Fruit fly (Drosophila melanogaster) whole organism, embryonic: ENCODE data around the gene sti.
A peak's percentile ranks its signal among the peaks of the same experiment; 100 is the strongest.

Experiments
- Abd-B ChIP-seq: fragments of 200-800 bp; sonication (Bioruptor generic); optimal IDR thresholded peaks from 2 replicates; lab custom pipeline; 2018; ENCODE audit warnings: missing biosample characterization, mild to moderate bottlenecking, missing genetic modification characterization, moderate library complexity
- BEAF-32 ChIP-seq: fragments of 200-800 bp; sonication (Bioruptor generic); optimal IDR thresholded peaks from 3 replicates; lab custom pipeline; 2017; ENCODE audit warnings: missing biosample characterization, missing genetic modification characterization, mild to moderate bottlenecking, moderate library complexity, missing genetic modification reagents
- CG10147 ChIP-seq: fragments of 200-800 bp; sonication (Bioruptor generic); optimal IDR thresholded peaks from 2 replicates; lab custom pipeline; 2019; ENCODE audit warnings: missing biosample characterization, mild to moderate bottlenecking, missing genetic modification characterization, moderate library complexity
- CG11723 ChIP-seq: fragments of 200-800 bp; sonication (Bioruptor generic); optimal IDR thresholded peaks from 2 replicates; lab custom pipeline; 2017; ENCODE audit warnings: missing biosample characterization, mild to moderate bottlenecking, missing genetic modification characterization
- CG12659 ChIP-seq: fragments of 200-800 bp; sonication (Bioruptor generic); optimal IDR thresholded peaks from 3 replicates; lab custom pipeline; 2017; ENCODE audit warnings: mild to moderate bottlenecking, missing biosample characterization, missing genetic modification reagents, missing genetic modification characterization
- CG12942 ChIP-seq: fragments of 200-800 bp; sonication (Bioruptor generic); optimal IDR thresholded peaks from 3 replicates; lab custom pipeline; 2016; ENCODE audit warnings: missing biosample characterization, missing genetic modification characterization
- CG13424 ChIP-seq: fragments of 200-800 bp; sonication (Bioruptor generic); optimal IDR thresholded peaks from 2 replicates; lab custom pipeline; 2019; ENCODE audit warnings: missing biosample characterization, mild to moderate bottlenecking, missing genetic modification characterization, moderate library complexity
- CG13624 ChIP-seq: fragments of 200-800 bp; sonication (Bioruptor generic); optimal IDR thresholded peaks from 2 replicates; lab custom pipeline; 2016; ENCODE audit warnings: missing biosample characterization, missing genetic modification characterization
- CG15479 ChIP-seq: fragments of 200-800 bp; sonication (Bioruptor generic); optimal IDR thresholded peaks from 3 replicates; lab custom pipeline; 2019; ENCODE audit warnings: missing biosample characterization, mild to moderate bottlenecking, missing genetic modification characterization, moderate library complexity
- CG2120 ChIP-seq: fragments of 200-800 bp; sonication (Bioruptor generic); optimal IDR thresholded peaks from 3 replicates; lab custom pipeline; 2016; ENCODE audit warnings: missing biosample characterization, missing genetic modification characterization
- CG2678 ChIP-seq: fragments of 200-800 bp; sonication (Bioruptor generic); optimal IDR thresholded peaks from 3 replicates; lab custom pipeline; 2019; ENCODE audit warnings: missing biosample characterization, mild to moderate bottlenecking, missing genetic modification characterization, moderate library complexity
- CG32532 ChIP-seq: fragments of 200-800 bp; sonication (Bioruptor generic); IDR thresholded peaks from 2 replicates; pipeline ENCODE4 v1.3.6; 2022; ENCODE audit warnings: missing biosample characterization, missing genetic modification characterization
- CG42726 ChIP-seq: fragments of 200-800 bp; sonication (Bioruptor generic); IDR thresholded peaks from 2 replicates; pipeline ENCODE4 v1.3.6; 2022; ENCODE audit warnings: missing biosample characterization, missing genetic modification characterization; ENCODE audit not compliant: partially characterized antibody
- CG43689 ChIP-seq: fragments of 200-800 bp; sonication (Bioruptor generic); IDR thresholded peaks from 2 replicates; pipeline ENCODE4 v1.3.6; 2022; ENCODE audit warnings: missing biosample characterization, missing genetic modification characterization
- CG4424 ChIP-seq: fragments of 200-800 bp; sonication (Bioruptor generic); optimal IDR thresholded peaks from 3 replicates; lab custom pipeline; 2016; ENCODE audit warnings: missing biosample characterization, missing genetic modification characterization
- CG6683 ChIP-seq: fragments of 200-800 bp; sonication (Bioruptor generic); optimal IDR thresholded peaks from 2 replicates; lab custom pipeline; 2017; ENCODE audit warnings: missing biosample characterization, mild to moderate bottlenecking, missing genetic modification characterization, missing genetic modification reagents
- CG7928 ChIP-seq: fragments of 200-800 bp; sonication (Bioruptor generic); optimal IDR thresholded peaks from 2 replicates; lab custom pipeline; 2017; ENCODE audit warnings: missing biosample characterization, mild to moderate bottlenecking, missing genetic modification characterization
- CG7987 ChIP-seq: fragments of 200-800 bp; sonication (Bioruptor generic); optimal IDR thresholded peaks from 2 replicates; lab custom pipeline; 2018; ENCODE audit warnings: missing biosample characterization, mild to moderate bottlenecking, missing genetic modification characterization, moderate library complexity
- CG8765 ChIP-seq: fragments of 200-800 bp; sonication (Bioruptor generic); IDR thresholded peaks from 2 replicates; pipeline ENCODE4 v1.3.6; 2022; ENCODE audit warnings: missing biosample characterization, missing genetic modification characterization
- CG8924 ChIP-seq: fragments of 200-800 bp; optimal IDR thresholded peaks from 3 replicates; lab custom pipeline; 2019; ENCODE audit warnings: missing biosample characterization, mild to moderate bottlenecking, missing genetic modification characterization, moderate library complexity
- D ChIP-seq, 2 experiments: fragments of 200-800 bp in 1 of 2; fragments of >200 bp in 1 of 2; sonication (Bioruptor generic) in 1 of 2; optimal IDR thresholded peaks; 2 replicates in 1 of 2; 3 replicates in 1 of 2; lab custom pipeline; 2017; ENCODE audit warnings: mild to moderate bottlenecking in 1 of 2, missing biosample characterization in 1 of 2, missing genetic modification characterization in 1 of 2, missing genetic modification reagents in 1 of 2
- Dp ChIP-seq: fragments of 200-800 bp; sonication (Bioruptor generic); optimal IDR thresholded peaks from 2 replicates; lab custom pipeline; 2018; ENCODE audit warnings: missing biosample characterization, mild to moderate bottlenecking, missing genetic modification characterization, moderate library complexity
- ERR ChIP-seq: fragments of 200-800 bp; sonication (Bioruptor generic); optimal IDR thresholded peaks from 2 replicates; lab custom pipeline; 2016; ENCODE audit warnings: missing biosample characterization, missing genetic modification characterization
- H15 ChIP-seq: fragments of 200-800 bp; sonication (Bioruptor generic); IDR thresholded peaks from 3 replicates; pipeline ENCODE4 v1.3.6; 2022; ENCODE audit warnings: missing biosample characterization, missing genetic modification characterization
- HLHmδ ChIP-seq: fragments of 200-800 bp; sonication (Bioruptor generic); optimal IDR thresholded peaks from 2 replicates; lab custom pipeline; 2018; ENCODE audit warnings: missing biosample characterization, mild to moderate bottlenecking, missing genetic modification characterization, moderate library complexity
- Hr3 ChIP-seq: fragments of 200-800 bp; sonication (Bioruptor generic); optimal IDR thresholded peaks from 3 replicates; lab custom pipeline; 2016; ENCODE audit warnings: missing biosample characterization, missing genetic modification characterization
- Jarid2 ChIP-seq: fragments of 200-800 bp; sonication (Bioruptor generic); optimal IDR thresholded peaks from 3 replicates; lab custom pipeline; 2017; ENCODE audit warnings: mild to moderate bottlenecking, missing biosample characterization, missing genetic modification reagents, missing genetic modification characterization
- Myb ChIP-seq: fragments of 200-800 bp; sonication (Bioruptor generic); optimal IDR thresholded peaks from 2 replicates; lab custom pipeline; 2016; ENCODE audit warnings: missing biosample characterization, missing genetic modification characterization
- Rfx ChIP-seq: fragments of 200-800 bp; sonication (Bioruptor generic); IDR thresholded peaks from 2 replicates; pipeline ENCODE4 v1.3.6; 2022; ENCODE audit warnings: missing biosample characterization, missing genetic modification characterization
- Scr ChIP-seq: fragments of 200-800 bp; sonication (Bioruptor generic); IDR thresholded peaks from 2 replicates; pipeline ENCODE4 v1.3.6; 2022; ENCODE audit warnings: missing biosample characterization, missing genetic modification characterization; ENCODE audit not compliant: partially characterized antibody
- caup ChIP-seq: fragments of 200-800 bp; sonication (Bioruptor generic); optimal IDR thresholded peaks from 3 replicates; lab custom pipeline; 2017; ENCODE audit warnings: missing biosample characterization, mild to moderate bottlenecking, missing genetic modification characterization, moderate library complexity; ENCODE audit not compliant: severe bottlenecking
- cg ChIP-seq: fragments of 200-800 bp; sonication (Bioruptor generic); optimal IDR thresholded peaks from 3 replicates; lab custom pipeline; 2019; ENCODE audit warnings: missing biosample characterization, mild to moderate bottlenecking, missing genetic modification characterization, moderate library complexity
- chn ChIP-seq: fragments of 200-800 bp; sonication (Bioruptor generic); optimal IDR thresholded peaks from 2 replicates; lab custom pipeline; 2016; ENCODE audit warnings: missing biosample characterization, missing genetic modification characterization
- corto ChIP-seq: fragments of 200-800 bp; sonication (Bioruptor generic); optimal IDR thresholded peaks from 2 replicates; lab custom pipeline; 2016; ENCODE audit warnings: missing biosample characterization, mild to moderate bottlenecking, missing genetic modification characterization, moderate library complexity
- emc ChIP-seq: fragments of 200-800 bp; sonication (Bioruptor generic); optimal IDR thresholded peaks from 2 replicates; lab custom pipeline; 2016; ENCODE audit warnings: missing biosample characterization, missing genetic modification characterization
- ewg ChIP-seq: fragments of 200-800 bp; sonication (Bioruptor generic); optimal IDR thresholded peaks from 3 replicates; lab custom pipeline; 2017; ENCODE audit warnings: mild to moderate bottlenecking, missing biosample characterization, missing genetic modification reagents, missing genetic modification characterization
- grau ChIP-seq: fragments of 200-800 bp; optimal IDR thresholded peaks from 3 replicates; lab custom pipeline; 2019; ENCODE audit warnings: missing biosample characterization, mild to moderate bottlenecking, missing genetic modification characterization, moderate library complexity
- kni ChIP-seq: fragments of 200-800 bp; sonication (Bioruptor generic); optimal IDR thresholded peaks from 3 replicates; lab custom pipeline; 2017; ENCODE audit warnings: mild to moderate bottlenecking, missing biosample characterization, missing genetic modification reagents, missing genetic modification characterization
- luna ChIP-seq: fragments of 200-800 bp; sonication (Bioruptor generic); optimal IDR thresholded peaks from 2 replicates; lab custom pipeline; 2016; ENCODE audit warnings: missing biosample characterization, missing genetic modification characterization
- nau ChIP-seq: fragments of 200-800 bp; sonication (Bioruptor generic); optimal IDR thresholded peaks from 3 replicates; lab custom pipeline; 2017; ENCODE audit warnings: missing biosample characterization, mild to moderate bottlenecking, missing genetic modification characterization, missing genetic modification reagents
- nerfin-1 ChIP-seq: fragments of 200-800 bp; sonication (Bioruptor generic); optimal IDR thresholded peaks from 3 replicates; lab custom pipeline; 2019; ENCODE audit warnings: missing biosample characterization, mild to moderate bottlenecking, missing genetic modification characterization, moderate library complexity
- peb ChIP-seq: fragments of 200-800 bp; sonication (Bioruptor generic); IDR thresholded peaks from 2 replicates; pipeline ENCODE4 v1.3.6; 2022; ENCODE audit warnings: missing biosample characterization, missing genetic modification characterization
- repo ChIP-seq: fragments of 200-800 bp; sonication (Bioruptor generic); optimal IDR thresholded peaks from 2 replicates; lab custom pipeline; 2016; ENCODE audit warnings: missing biosample characterization, missing genetic modification characterization
- rib ChIP-seq: fragments of 200-800 bp; sonication (Bioruptor generic); IDR thresholded peaks from 2 replicates; pipeline ENCODE4 v1.3.6; 2022; ENCODE audit warnings: missing biosample characterization, missing genetic modification characterization
- ro ChIP-seq: fragments of 200-800 bp; sonication (Bioruptor generic); IDR thresholded peaks from 2 replicates; pipeline ENCODE4 v1.3.6; 2022; ENCODE audit warnings: missing biosample characterization, missing genetic modification characterization
- trem ChIP-seq: fragments of 200-800 bp; optimal IDR thresholded peaks from 3 replicates; lab custom pipeline; 2019; ENCODE audit warnings: missing biosample characterization, mild to moderate bottlenecking, missing genetic modification characterization, moderate library complexity
- trh ChIP-seq: fragments of 200-800 bp; sonication (Bioruptor generic); optimal IDR thresholded peaks from 2 replicates; lab custom pipeline; 2016; ENCODE audit warnings: missing biosample characterization, missing genetic modification characterization
- tup ChIP-seq: fragments of 200-800 bp; sonication (Bioruptor generic); optimal IDR thresholded peaks from 2 replicates; lab custom pipeline; 2016; ENCODE audit warnings: missing biosample characterization, mild to moderate bottlenecking, missing genetic modification characterization, moderate library complexity

The sti gene

DNA sequence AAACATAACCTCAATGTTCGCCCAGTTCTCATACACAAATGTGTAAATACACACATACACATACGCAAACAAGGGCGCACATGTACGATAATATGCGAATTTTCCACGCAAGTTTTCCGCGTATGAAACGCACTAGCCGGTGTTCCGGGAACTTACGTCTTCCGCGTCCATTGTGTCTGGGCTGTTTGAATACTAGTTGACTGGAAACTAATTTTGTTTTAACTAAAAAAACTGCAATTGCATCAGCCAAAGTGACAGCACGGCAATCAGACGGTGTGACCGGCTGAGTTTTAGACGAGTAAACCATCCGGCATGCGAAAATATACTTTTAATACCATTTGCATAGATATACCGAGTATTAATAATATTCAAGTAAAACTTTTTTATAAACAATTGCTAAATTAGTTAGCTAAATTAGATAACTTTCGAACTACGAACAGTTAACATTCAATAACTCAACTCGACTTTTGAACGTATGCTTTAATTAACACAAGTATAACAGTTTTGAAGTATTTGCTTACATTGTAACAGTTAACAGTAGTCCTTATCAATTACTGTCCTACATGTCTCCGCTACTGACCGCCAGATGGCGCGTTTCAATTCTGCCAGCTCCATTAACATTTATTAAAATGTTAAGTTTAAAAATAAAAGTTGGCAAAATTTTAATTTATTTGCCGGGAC, 12.0 kb upstream of the sti start, which contains the start of gene eIF2beta (continued):
- no peak for TF ChIP-seq Abd-B
- peak; percentile 65 for TF ChIP-seq CG4424
- TF ChIP-seq trem (tag; lab: Kevin White, UChicago): peak; percentile 80
- no peak for TF ChIP-seq CG42726 (GFP tag; lab: Robert Waterston, UW)
- TF ChIP-seq CG43689: no peak
- TF ChIP-seq CG7928 (GFP tag; lab: Kevin White, UChicago): no peak
- no peak for TF ChIP-seq CG6683
- peak; percentile 6 for TF ChIP-seq CG13624 (GFP tag; lab: Kevin White, UChicago)
- TF ChIP-seq rib (GFP tag; lab: Robert Waterston, UW): 0 out of 2 replicates have a peak, but pooled peaks have one; percentile 25
- TF ChIP-seq repo (GFP tag; lab: Kevin White, UChicago): no peak
- TF ChIP-seq cg (GFP tag; lab: Kevin White, UChicago): peak; percentile 92
- TF ChIP-seq ewg (GFP tag; lab: Kevin White, UChicago): no peak
- TF ChIP-seq Rfx: peak; percentile 25; the same call in 1 of the 2 replicates
- no peak for TF ChIP-seq Myb (GFP tag; lab: Kevin White, UChicago)
- peak; percentile 79 for TF ChIP-seq kni (GFP tag; lab: Kevin White, UChicago)
- TF ChIP-seq Hr3: no peak
- no peak for TF ChIP-seq D (optimal IDR thresholded peaks at IDR 0.05; lab: Kevin White, UChicago)
- TF ChIP-seq D (GFP tag; optimal IDR thresholded peaks at IDR 0.05; lab: Kevin White, UChicago): peak; percentile 13
- TF ChIP-seq nau (GFP tag; lab: Kevin White, UChicago): peak; percentile 38
- no peak for TF ChIP-seq CG12942
- TF ChIP-seq ERR (GFP tag; lab: Kevin White, UChicago): no peak
- TF ChIP-seq CG2120: peak; percentile 3
- TF ChIP-seq Dp (GFP tag; lab: Kevin White, UChicago): peak; percentile 31
- TF ChIP-seq CG2678 (tag; lab: Kevin White, UChicago): peak; percentile 27
- peak; percentile 37 for TF ChIP-seq CG13424 (tag; lab: Kevin White, UChicago)
- TF ChIP-seq peb (GFP tag; lab: Robert Waterston, UW): no peak
- peak; percentile 68 for TF ChIP-seq CG12659 (GFP tag; lab: Kevin White, UChicago)
- TF ChIP-seq Jarid2: peak; percentile 8
- TF ChIP-seq corto (GFP tag; lab: Kevin White, UChicago): no peak
- TF ChIP-seq CG15479: peak; percentile 14
- no peak for TF ChIP-seq tup
- TF ChIP-seq emc (GFP tag; lab: Kevin White, UChicago): no peak
- peak; percentile 16 for TF ChIP-seq caup
- peak; percentile 43 for TF ChIP-seq grau
- TF ChIP-seq CG8765 (GFP tag; lab: Robert Waterston, UW): no peak
- peak; percentile 31 for TF ChIP-seq CG10147 (GFP tag; lab: Kevin White, UChicago)
- peak; percentile 57 for TF ChIP-seq HLHmδ (GFP tag; lab: Kevin White, UChicago)
- TF ChIP-seq CG32532: peak; percentile 20; the same call in 1 of the 2 replicates
- TF ChIP-seq luna (GFP tag; lab: Kevin White, UChicago): no peak
- peak; percentile 29 for TF ChIP-seq chn
- TF ChIP-seq BEAF-32 (GFP tag; lab: Kevin White, UChicago): peak; percentile 40
- TF ChIP-seq CG8924 (tag; lab: Kevin White, UChicago): peak; percentile 57
- no peak for TF ChIP-seq Scr
- TF ChIP-seq CG11723 (GFP tag; lab: Kevin White, UChicago): peak; percentile 22
- peak; percentile 76 for TF ChIP-seq CG7987 (GFP tag; lab: Kevin White, UChicago)
- TF ChIP-seq H15 (GFP tag; lab: Robert Waterston, UW): no peak
- TF ChIP-seq ro: no peak
- no peak for TF ChIP-seq trh (GFP tag; lab: Kevin White, UChicago)
- peak; percentile 33 for TF ChIP-seq nerfin-1 (tag; lab: Kevin White, UChicago)
